Worm (Caenorhabditis elegans) whole organism, L4 larva: ENCODE data around the gene F10D2.16.

Experiments used
- F10B5.3 ChIP-seq: sonication (generic microtip); optimal IDR thresholded peaks from 2 replicates; lab custom pipeline; 2016; ENCODE audit warnings: mild to moderate bottlenecking, missing genetic modification characterization, missing compliant biosample characterization
- F49E8.2 ChIP-seq: sonication (generic microtip); optimal IDR thresholded peaks from 2 replicates; lab custom pipeline; 2016; ENCODE audit warnings: missing compliant biosample characterization, mild to moderate bottlenecking, missing genetic modification characterization, borderline replicate concordance
- R02D3.7 ChIP-seq: fragments of 150-350 bp; sonication (generic microtip); optimal IDR thresholded peaks from 3 replicates; lab custom pipeline; 2014; ENCODE audit warnings: missing biosample characterization, missing genetic modification characterization
- Y105C5A.15 ChIP-seq: fragments of 200-800 bp; sonication (Bioruptor generic); IDR thresholded peaks from 2 replicates; pipeline ENCODE4 v1.3.6; 2022; ENCODE audit warnings: missing genetic modification characterization, missing compliant biosample characterization
- ZK337.2 ChIP-seq: fragments of 200-800 bp; sonication (Bioruptor generic); IDR thresholded peaks from 2 replicates; pipeline ENCODE4 v1.3.6; 2022; ENCODE audit warnings: missing genetic modification reagents, missing genetic modification characterization, missing compliant biosample characterization
- ZK546.5 ChIP-seq, 2 experiments: sonication (generic microtip); optimal IDR thresholded peaks; 2 replicates each; lab custom pipeline; 2017; ENCODE audit warnings: missing biosample characterization in 2 of 2, missing genetic modification characterization in 2 of 2
- aha-1 ChIP-seq: fragments of 150-350 bp; peaks from one replicate; lab custom pipeline; 2014; ENCODE audit warnings: missing biosample characterization, missing genetic modification characterization
- aly-2 ChIP-seq: sonication (generic microtip); optimal IDR thresholded peaks from 2 replicates; lab custom pipeline; 2018; ENCODE audit warnings: missing biosample characterization, missing genetic modification characterization
- arid-1 ChIP-seq: fragments of 200-800 bp; sonication (Bioruptor generic); conservative IDR thresholded peaks from 2 replicates; pipeline ENCODE4 v1.3.6; 2022; ENCODE audit warnings: missing genetic modification reagents, missing genetic modification characterization, missing compliant biosample characterization
- ceh-62 ChIP-seq: sonication (generic microtip); optimal IDR thresholded peaks from 2 replicates; lab custom pipeline; 2017; ENCODE audit warnings: missing biosample characterization, missing genetic modification characterization
- daf-12 ChIP-seq: fragments of 150-350 bp; optimal IDR thresholded peaks from 2 replicates; lab custom pipeline; 2014; ENCODE audit warnings: missing biosample characterization, missing genetic modification reagents, missing genetic modification characterization
- daf-16 ChIP-seq, 3 experiments: sonication (generic microtip); optimal IDR thresholded peaks; 2 replicates each; lab custom pipeline; 2016 to 2017; ENCODE audit warnings: missing genetic modification characterization in 3 of 3, missing genetic modification reagents in 3 of 3, mild to moderate bottlenecking in 2 of 3, missing compliant biosample characterization in 2 of 3, missing biosample characterization in 1 of 3, moderate library complexity in 1 of 3
- dpl-1 ChIP-seq: fragments of 150-350 bp; optimal IDR thresholded peaks from 2 replicates; lab custom pipeline; 2014; ENCODE audit warnings: missing biosample characterization, missing genetic modification reagents, missing genetic modification characterization
- duxl-1 ChIP-seq: sonication (generic microtip); optimal IDR thresholded peaks from 2 replicates; lab custom pipeline; 2016; ENCODE audit warnings: mild to moderate bottlenecking, missing genetic modification characterization, moderate library complexity, missing compliant biosample characterization; ENCODE audit not compliant: poor library complexity
- dve-1 ChIP-seq: sonication (generic microtip); optimal IDR thresholded peaks from 2 replicates; lab custom pipeline; 2017; ENCODE audit warnings: antibody characterized with exemption, mild to moderate bottlenecking, missing genetic modification characterization, missing compliant biosample characterization; ENCODE audit not compliant: insufficient read depth
- fkh-10 ChIP-seq: fragments of 150-350 bp; optimal IDR thresholded peaks from 2 replicates; lab custom pipeline; 2014; ENCODE audit warnings: missing biosample characterization, missing genetic modification reagents, missing genetic modification characterization
- fos-1 ChIP-seq: fragments of 150-350 bp; optimal IDR thresholded peaks from 2 replicates; lab custom pipeline; 2014; ENCODE audit warnings: missing biosample characterization, missing genetic modification characterization
- hif-1 ChIP-seq, 2 experiments: sonication (generic microtip); optimal IDR thresholded peaks; 2 replicates each; lab custom pipeline; 2016 to 2017; ENCODE audit warnings: missing compliant biosample characterization in 2 of 2, missing genetic modification characterization in 2 of 2, missing genetic modification reagents in 2 of 2, missing genotype in 2 of 2, mild to moderate bottlenecking in 1 of 2
- hlh-11 ChIP-seq: fragments of 200-800 bp; sonication (Bioruptor generic); optimal IDR thresholded peaks from 2 replicates; lab custom pipeline; 2018; ENCODE audit warnings: mild to moderate bottlenecking, missing genetic modification characterization, missing compliant biosample characterization
- hlh-30 ChIP-seq: sonication (generic microtip); optimal IDR thresholded peaks from 2 replicates; lab custom pipeline; 2017; ENCODE audit warnings: antibody characterized with exemption, mild to moderate bottlenecking, missing genetic modification characterization, missing compliant biosample characterization; ENCODE audit not compliant: insufficient read depth
- hmg-1.1 ChIP-seq: fragments of 200-800 bp; sonication (Bioruptor generic); IDR thresholded peaks from 2 replicates; pipeline ENCODE4 v1.3.6; 2022; ENCODE audit warnings: missing genetic modification reagents, missing genetic modification characterization, missing compliant biosample characterization
- lin-1 ChIP-seq: fragments of 200-800 bp; sonication (Bioruptor generic); IDR thresholded peaks from 2 replicates; pipeline ENCODE4 v1.3.6; 2022; ENCODE audit warnings: missing genetic modification reagents, missing genetic modification characterization, missing compliant biosample characterization
- lin-38 ChIP-seq: fragments of 200-800 bp; sonication (Bioruptor generic); IDR thresholded peaks from 2 replicates; pipeline ENCODE4 v1.3.6; 2022; ENCODE audit warnings: missing genetic modification reagents, missing genetic modification characterization, missing compliant biosample characterization
- lin-39 ChIP-seq: fragments of 150-350 bp; optimal IDR thresholded peaks from 2 replicates; lab custom pipeline; 2014; ENCODE audit warnings: missing biosample characterization, missing genetic modification reagents, missing genetic modification characterization
- lir-3 ChIP-seq: sonication (generic microtip); optimal IDR thresholded peaks from 2 replicates; lab custom pipeline; 2016; ENCODE audit warnings: mild to moderate bottlenecking, missing genetic modification characterization, missing compliant biosample characterization
- lsy-2 ChIP-seq, 2 experiments: fragments of 150-350 bp in 1 of 2; sonication (generic microtip) in 1 of 2; optimal IDR thresholded peaks; 2 replicates each; lab custom pipeline; 2014 to 2017; ENCODE audit warnings: missing biosample characterization in 2 of 2, missing genetic modification characterization in 2 of 2
- madf-9 ChIP-seq: fragments of 200-800 bp; sonication (Bioruptor generic); conservative IDR thresholded peaks from 2 replicates; pipeline ENCODE4 v1.3.6; 2022; ENCODE audit warnings: missing genetic modification reagents, missing genetic modification characterization, missing compliant biosample characterization
- mdt-29 ChIP-seq: fragments of 200-800 bp; sonication (Bioruptor generic); IDR thresholded peaks from 2 replicates; pipeline ENCODE4 v1.3.6; 2022; ENCODE audit warnings: missing genetic modification reagents, missing genetic modification characterization, missing compliant biosample characterization
- mep-1 ChIP-seq: fragments of 150-350 bp; sonication (generic microtip); optimal IDR thresholded peaks from 3 replicates; lab custom pipeline; 2014; ENCODE audit warnings: missing biosample characterization, missing genetic modification characterization
- mes-2 ChIP-seq: sonication (generic microtip); optimal IDR thresholded peaks from 2 replicates; lab custom pipeline; 2016; ENCODE audit warnings: missing genotype, mild to moderate bottlenecking, missing genetic modification characterization, missing compliant biosample characterization; ENCODE audit not compliant: poor library complexity, severe bottlenecking
- mxl-2 ChIP-seq: fragments of 200-800 bp; sonication (Bioruptor generic); conservative IDR thresholded peaks from 2 replicates; pipeline ENCODE4 v1.3.6; 2022; ENCODE audit warnings: missing genetic modification reagents, missing genetic modification characterization, missing compliant biosample characterization
- mxl-3 ChIP-seq: fragments of 200-800 bp; sonication (Bioruptor generic); optimal IDR thresholded peaks from 2 replicates; lab custom pipeline; 2018; ENCODE audit warnings: mild to moderate bottlenecking, missing genetic modification characterization, missing compliant biosample characterization
- nhr-10 ChIP-seq: fragments of 150-350 bp; optimal IDR thresholded peaks from 2 replicates; lab custom pipeline; 2014; ENCODE audit warnings: missing biosample characterization, missing genetic modification characterization
- nhr-102 ChIP-seq: sonication (generic microtip); optimal IDR thresholded peaks from 2 replicates; lab custom pipeline; 2016; ENCODE audit warnings: mild to moderate bottlenecking, missing genetic modification characterization, moderate library complexity, missing compliant biosample characterization
- nhr-11 ChIP-seq: fragments of 150-350 bp; optimal IDR thresholded peaks from 2 replicates; lab custom pipeline; 2014; ENCODE audit warnings: missing biosample characterization, missing genetic modification characterization
- nhr-237 ChIP-seq: sonication (generic microtip); optimal IDR thresholded peaks from 2 replicates; lab custom pipeline; 2017; ENCODE audit warnings: missing biosample characterization, missing genetic modification characterization
- nhr-25 ChIP-seq: sonication (generic microtip); optimal IDR thresholded peaks from 2 replicates; lab custom pipeline; 2017; ENCODE audit warnings: missing genetic modification characterization, mild to moderate bottlenecking, missing compliant biosample characterization, antibody characterized with exemption, moderate library complexity, borderline replicate concordance; ENCODE audit not compliant: insufficient read depth
- nhr-42 ChIP-seq: fragments of 200-800 bp; sonication (Bioruptor generic); IDR thresholded peaks from 2 replicates; pipeline ENCODE4 v1.3.6; 2022; ENCODE audit warnings: missing genetic modification characterization, missing compliant biosample characterization
- nhr-6 ChIP-seq: fragments of 150-350 bp; optimal IDR thresholded peaks from 2 replicates; lab custom pipeline; 2014; ENCODE audit warnings: missing biosample characterization, missing genetic modification characterization
- php-3 ChIP-seq: fragments of 200-800 bp; sonication (Bioruptor generic); IDR thresholded peaks from 2 replicates; pipeline ENCODE4 v1.3.6; 2022; ENCODE audit warnings: missing genetic modification reagents, missing genetic modification characterization, missing compliant biosample characterization
- rbr-2 ChIP-seq: sonication (generic microtip); optimal IDR thresholded peaks from 2 replicates; lab custom pipeline; 2016; ENCODE audit warnings: missing genotype, missing genetic modification characterization, missing compliant biosample characterization
- snpc-4 ChIP-seq: fragments of 150-350 bp; optimal IDR thresholded peaks from 2 replicates; lab custom pipeline; 2014; ENCODE audit warnings: missing biosample characterization, missing genetic modification characterization
- spr-3 ChIP-seq: fragments of 200-800 bp; sonication (Bioruptor generic); optimal IDR thresholded peaks from 2 replicates; lab custom pipeline; 2018; ENCODE audit warnings: mild to moderate bottlenecking, missing genetic modification characterization, missing compliant biosample characterization
- unc-130 ChIP-seq: sonication (generic microtip); optimal IDR thresholded peaks from 2 replicates; lab custom pipeline; 2016; ENCODE audit warnings: missing genetic modification reagents, missing genetic modification characterization, missing compliant biosample characterization
- unc-39 ChIP-seq: sonication (generic microtip); optimal IDR thresholded peaks from 2 replicates; lab custom pipeline; 2017; ENCODE audit warnings: missing biosample characterization, missing genetic modification characterization
- unc-62 ChIP-seq, 3 experiments: fragments of 150-350 bp in 1 of 3; sonication (generic microtip); optimal IDR thresholded peaks in 2 of 3; peaks in 1 of 3; 1 replicate in 1 of 3; 2 replicates in 2 of 3; lab custom pipeline; 2014 to 2017; ENCODE audit warnings: missing biosample characterization in 3 of 3, missing genetic modification characterization in 3 of 3, missing genetic modification reagents in 3 of 3, missing genotype in 1 of 3
- vab-7 ChIP-seq: fragments of 200-800 bp; sonication (Bioruptor generic); IDR thresholded peaks from 2 replicates; pipeline ENCODE4 v1.3.6; 2022; ENCODE audit warnings: missing genetic modification reagents, missing genetic modification characterization, missing compliant biosample characterization

F10D2.16 gene

ce11 chrV:7133963-7134362 lies at the start of gene F10D2.16:
TSS of gene F10D2.16 (plus strand) at chrV:7134263.
- no peak for TF ChIP-seq Y105C5A.15
- no peak for TF ChIP-seq F49E8.2 (tag; lab: Kevin White, UChicago)
- no peak for TF ChIP-seq aly-2 (tag; lab: Kevin White, UChicago)
- no peak for TF ChIP-seq nhr-11 (tag; lab: Kevin White, UChicago)
- no peak for TF ChIP-seq nhr-102 (tag; lab: Kevin White, UChicago)
- no peak for TF ChIP-seq arid-1 (GFP tag; lab: Robert Waterston, UW)
- TF ChIP-seq vab-7 (GFP tag; lab: Robert Waterston, UW) = no peak
- no peak for TF ChIP-seq daf-12 (tag; lab: Kevin White, UChicago)
- no peak for TF ChIP-seq lsy-2 (tag; optimal IDR thresholded peaks at IDR 0.05; lab: Kevin White, UChicago)
- TF ChIP-seq F10B5.3 (tag; lab: Kevin White, UChicago) = no peak
- no peak for TF ChIP-seq nhr-237 (tag; lab: Kevin White, UChicago)
- no peak for TF ChIP-seq hmg-1.1 (GFP tag; lab: Robert Waterston, UW)
- no peak for TF ChIP-seq snpc-4 (tag; lab: Kevin White, UChicago)
- no peak for TF ChIP-seq nhr-6
- no peak for TF ChIP-seq lir-3 (tag; lab: Kevin White, UChicago)
- no peak for TF ChIP-seq spr-3
- TF ChIP-seq R02D3.7 (tag; lab: Kevin White, UChicago) = no peak

ce11 chrV:7084612-7085139 lies 49.4 kb upstream of the F10D2.16 start, which contains the start of gene mys-1:
TSS of gene mys-1 (minus strand) at chrV:7084662.
- TF ChIP-seq F10B5.3 (tag; lab: Kevin White, UChicago) (no peak), dve-1 (tag; lab: Kevin White, UChicago) (peak; percentile 10), duxl-1 (peak; percentile 76), aha-1 (tag; lab: Kevin White, UChicago) (no peak), lin-39 (tag; lab: Kevin White, UChicago) (no peak), lin-1 (no peak), R02D3.7 (tag; lab: Kevin White, UChicago) (no peak), Y105C5A.15 (no peak), hlh-11 (no peak), nhr-25 (no peak), nhr-42 (GFP tag; lab: Robert Waterston, UW) (no peak), mxl-2 (no peak), mes-2 (peak; percentile 98), mdt-29 (GFP tag; lab: Robert Waterston, UW) (no peak), rbr-2 (tag; lab: Kevin White, UChicago) (peak; percentile 30), daf-16 (GFP tag; optimal IDR thresholded peaks at IDR 0.05; lab: Kevin White, UChicago) (no peak), daf-16 (tag; optimal IDR thresholded peaks at IDR 0.05; lab: Kevin White, UChicago) (peak; percentile 10), ceh-62 (tag; lab: Kevin White, UChicago) (no peak), fos-1 (no peak), unc-39 (no peak), lin-38 (GFP tag; lab: Robert Waterston, UW) (peak; percentile 46), mxl-3 (GFP tag; lab: Kevin White, UChicago) (no peak), fkh-10 (GFP tag; lab: Kevin White, UChicago) (no peak), aly-2 (tag; lab: Kevin White, UChicago) (no peak), unc-130 (GFP tag; lab: Kevin White, UChicago) (peak; percentile 76), php-3 (GFP tag; lab: Robert Waterston, UW) (no peak), hlh-30 (tag; lab: Kevin White, UChicago) (peak; percentile 29), nhr-6 (no peak), nhr-10 (tag; lab: Kevin White, UChicago) (no peak), unc-62 (GFP tag; optimal IDR thresholded peaks at IDR 0.05 in 1 of 2; lab: Kevin White, UChicago) (no peak), unc-62 (tag; optimal IDR thresholded peaks at IDR 0.05; lab: Kevin White, UChicago) (no peak), dpl-1 (GFP tag; lab: Kevin White, UChicago) (peak; percentile 93), ZK337.2 (GFP tag; lab: Robert Waterston, UW) (peak; percentile 66; the same call in 1 of the 2 replicates), mep-1 (peak; percentile 18), F49E8.2 (tag; lab: Kevin White, UChicago) (no peak), hif-1 (tag; optimal IDR thresholded peaks at IDR 0.05; lab: Kevin White, UChicago) (peak in 1 of 2 experiments; percentile 69), madf-9 (GFP tag; lab: Robert Waterston, UW) (no peak), ZK546.5 (tag; optimal IDR thresholded peaks at IDR 0.05; lab: Kevin White, UChicago) (no peak)
